Worm (Caenorhabditis elegans) whole organism, L4/young adult: ENCODE data around the gene gcst-1.
"Not testable (repeated sequence)": the region's sequence is repeated elsewhere in the genome, so short reads cannot be mapped to it uniquely, and the experiment has no call there.

Experiments
- W03F9.2 ChIP-seq: fragments of 150-350 bp; optimal IDR thresholded peaks from 2 replicates; lab custom pipeline; 2014; ENCODE audit warnings: missing biosample characterization, missing genetic modification characterization
- dao-5 ChIP-seq: sonication (generic microtip); optimal IDR thresholded peaks from 2 replicates; lab custom pipeline; 2016; ENCODE audit warnings: missing genotype, missing genetic modification characterization, moderate library complexity, missing compliant biosample characterization
- him-1 ChIP-seq: sonication (generic microtip); optimal IDR thresholded peaks from 2 replicates; lab custom pipeline; 2016; ENCODE audit warnings: missing genotype, missing genetic modification reagents, missing genetic modification characterization, missing compliant biosample characterization

DNA sequence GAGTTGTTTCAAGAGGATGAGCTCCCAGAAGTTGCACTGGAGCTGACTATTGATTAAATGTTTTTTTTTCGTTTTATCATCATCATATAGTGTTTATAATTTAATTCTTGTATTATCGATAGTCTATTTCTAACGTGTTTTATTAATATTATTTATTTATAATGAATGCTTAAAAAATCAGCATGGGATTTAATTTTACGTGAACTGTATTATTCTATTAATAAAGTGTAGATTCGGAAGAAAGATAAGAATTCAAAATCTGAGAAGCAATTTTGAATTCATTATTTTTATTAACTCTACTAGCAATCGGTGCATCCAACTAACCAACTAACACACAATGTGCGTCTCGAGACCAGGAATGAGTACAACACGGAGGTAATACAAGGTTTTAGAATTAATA is 49.4 kb upstream of the gcst-1 start, which contains the start of gene C14C11.1:
- not testable (repeated sequence) for TF ChIP-seq W03F9.2; him-1 (tag; lab: Kevin White, UChicago); dao-5 (tag; lab: Kevin White, UChicago)
